Worm (Caenorhabditis elegans): Measurements from ENCODE around the gene T05C1.5.

ce11 chrII:4495844-4496243, 5.2 kb upstream of the T05C1.5 start:
- TF ChIP-seq madf-8 (GFP tag; conservative IDR thresholded peaks at IDR 0.05) (no peak), madf-10 (tag; optimal IDR thresholded peaks at IDR 0.05) (no peak), sea-2 (GFP tag; IDR thresholded peaks at IDR 0.05) (no peak), zfh-2 (GFP tag; conservative IDR thresholded peaks at IDR 0.05) (no peak), lin-35 (GFP tag; optimal IDR thresholded peaks at IDR 0.05) (no peak)

Data from whole organism, young adult.